Worm (Caenorhabditis elegans) whole organism, L1 larva: ENCODE results near the gene C25E10.11.

Experiments used
- aha-1 ChIP-seq: fragments of 150-350 bp; optimal IDR thresholded peaks from 2 replicates; lab custom pipeline; 2014; ENCODE audit warnings: missing biosample characterization, missing genetic modification characterization
- elt-3 ChIP-seq, 6 experiments: fragments of 150-350 bp in 1 of 6; sonication (generic microtip); optimal IDR thresholded peaks; 2 replicates each; lab custom pipeline; 2017 to 2018; ENCODE audit warnings: missing biosample characterization in 6 of 6, missing genetic modification characterization in 6 of 6, inconsistent platforms in 1 of 6
- lin-13 ChIP-seq: fragments of 150-350 bp; optimal IDR thresholded peaks from 2 replicates; lab custom pipeline; 2014; ENCODE audit warnings: missing biosample characterization, missing genetic modification reagents, missing genetic modification characterization
- lsy-2 ChIP-seq, 2 experiments: fragments of 150-350 bp; optimal IDR thresholded peaks; 2 replicates each; lab custom pipeline; 2014; ENCODE audit warnings: missing biosample characterization in 2 of 2, missing genetic modification characterization in 2 of 2
- mep-1 ChIP-seq: fragments of 150-350 bp; optimal IDR thresholded peaks from 2 replicates; lab custom pipeline; 2014; ENCODE audit warnings: missing biosample characterization, missing genetic modification characterization
- nhr-237 ChIP-seq: fragments of 150-350 bp; optimal IDR thresholded peaks from 2 replicates; lab custom pipeline; 2014; ENCODE audit warnings: missing biosample characterization, missing genetic modification characterization
- nhr-71 ChIP-seq: sonication (generic microtip); optimal IDR thresholded peaks from 2 replicates; lab custom pipeline; 2016; ENCODE audit warnings: mild to moderate bottlenecking, missing genetic modification characterization, moderate library complexity, missing compliant biosample characterization
- nhr-76 ChIP-seq: sonication (generic microtip); optimal IDR thresholded peaks from 2 replicates; lab custom pipeline; 2017; ENCODE audit warnings: missing biosample characterization, missing genetic modification characterization
- nhr-77 ChIP-seq: fragments of 150-350 bp; optimal IDR thresholded peaks from 2 replicates; lab custom pipeline; 2014; ENCODE audit warnings: missing biosample characterization, missing genetic modification characterization
- sptf-1 ChIP-seq: fragments of 150-350 bp; optimal IDR thresholded peaks from 2 replicates; lab custom pipeline; 2014; ENCODE audit warnings: missing biosample characterization, missing genetic modification characterization
- ztf-11 ChIP-seq, 2 experiments: sonication (generic microtip); optimal IDR thresholded peaks; 2 replicates each; lab custom pipeline; 2016 to 2017; ENCODE audit warnings: missing genetic modification characterization in 2 of 2, missing biosample characterization in 1 of 2, missing compliant biosample characterization in 1 of 2

DNA sequence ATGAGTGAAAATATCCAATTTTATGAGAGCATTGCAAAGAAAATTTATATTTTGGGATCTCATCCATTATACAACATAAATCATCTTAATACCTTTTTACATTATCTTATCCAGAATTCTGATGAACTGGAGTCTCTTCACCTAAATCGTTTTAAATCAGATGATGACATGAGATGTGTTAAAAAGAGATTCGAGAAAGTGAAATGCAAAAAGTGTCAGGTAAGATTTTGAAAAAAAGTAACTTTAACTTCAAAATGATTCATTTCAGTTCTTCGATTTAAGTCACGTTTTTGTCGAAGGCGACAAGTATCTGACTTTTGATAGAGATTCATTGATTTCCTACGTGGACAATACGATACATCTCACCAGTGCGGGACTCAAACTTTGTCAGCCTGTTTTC, 39.7 kb downstream of the C25E10.11 start:
- no peak for TF ChIP-seq ztf-11 (tag; optimal IDR thresholded peaks at IDR 0.05; lab: Kevin White, UChicago)
- no peak for TF ChIP-seq mep-1 (tag; lab: Kevin White, UChicago)
- no peak for TF ChIP-seq lin-13
- TF ChIP-seq lsy-2 (tag; optimal IDR thresholded peaks at IDR 0.05; lab: Kevin White, UChicago) = no peak
- TF ChIP-seq nhr-77 (tag; lab: Kevin White, UChicago) = no peak
- no peak for TF ChIP-seq aha-1
- no peak for TF ChIP-seq elt-3 (tag; optimal IDR thresholded peaks at IDR 0.05; lab: Kevin White, UChicago)
- TF ChIP-seq sptf-1 (tag; lab: Kevin White, UChicago) = no peak
- TF ChIP-seq nhr-76 = no peak
- TF ChIP-seq nhr-237 (tag; lab: Kevin White, UChicago) = no peak
- no peak for TF ChIP-seq nhr-71 (tag; lab: Kevin White, UChicago)
